Worm (Caenorhabditis elegans) whole organism, L2 larva: Measurements from ENCODE around the gene clec-175.
A peak's percentile ranks its signal among the peaks of the same experiment; 100 is the strongest.

Source experiments
- F13H6.1 ChIP-seq: sonication (generic microtip); optimal IDR thresholded peaks from 2 replicates; lab custom pipeline; 2016; ENCODE audit warnings: missing genetic modification characterization, missing compliant biosample characterization
- R02D3.7 ChIP-seq: fragments of 150-350 bp; optimal IDR thresholded peaks from 2 replicates; lab custom pipeline; 2014; ENCODE audit warnings: missing biosample characterization, missing genetic modification characterization
- ZK546.5 ChIP-seq: sonication (generic microtip); optimal IDR thresholded peaks from 2 replicates; lab custom pipeline; 2017; ENCODE audit warnings: missing biosample characterization, missing genetic modification characterization
- alr-1 ChIP-seq: fragments of 150-350 bp; optimal IDR thresholded peaks from 2 replicates; lab custom pipeline; 2014; ENCODE audit warnings: missing biosample characterization, missing genetic modification characterization
- aly-2 ChIP-seq: fragments of 150-350 bp; optimal IDR thresholded peaks from 2 replicates; lab custom pipeline; 2014; ENCODE audit warnings: missing biosample characterization, missing genetic modification characterization
- ama-1 ChIP-seq: fragments of 150-350 bp; optimal IDR thresholded peaks from 2 replicates; lab custom pipeline; 2018; ENCODE audit warnings: inconsistent platforms
- blmp-1 ChIP-seq: sonication (generic microtip); optimal IDR thresholded peaks from 2 replicates; lab custom pipeline; 2017; ENCODE audit warnings: missing genetic modification characterization, mild to moderate bottlenecking, missing compliant biosample characterization, antibody characterized with exemption, moderate library complexity; ENCODE audit not compliant: insufficient read depth
- ceh-16 ChIP-seq: fragments of 150-350 bp; optimal IDR thresholded peaks from 2 replicates; lab custom pipeline; 2014; ENCODE audit warnings: missing biosample characterization, missing genetic modification characterization
- ceh-82 ChIP-seq: fragments of 150-350 bp; optimal IDR thresholded peaks from 2 replicates; lab custom pipeline; 2014; ENCODE audit warnings: missing biosample characterization, missing genetic modification characterization
- crh-2 ChIP-seq: sonication (generic microtip); optimal IDR thresholded peaks from 2 replicates; lab custom pipeline; 2017; ENCODE audit warnings: missing biosample characterization, missing genetic modification characterization
- dmd-4 ChIP-seq: sonication (generic microtip); optimal IDR thresholded peaks from 2 replicates; lab custom pipeline; 2017; ENCODE audit warnings: missing biosample characterization, missing genetic modification characterization
- egl-27 ChIP-seq: sonication (generic microtip); optimal IDR thresholded peaks from 3 replicates; lab custom pipeline; 2017; ENCODE audit warnings: missing biosample characterization, missing genetic modification reagents, missing genetic modification characterization
- elt-1 ChIP-seq: fragments of 150-350 bp; optimal IDR thresholded peaks from 2 replicates; lab custom pipeline; 2014; ENCODE audit warnings: missing biosample characterization, missing genetic modification characterization
- fos-1 ChIP-seq: fragments of 150-350 bp; optimal IDR thresholded peaks from 2 replicates; lab custom pipeline; 2014; ENCODE audit warnings: missing biosample characterization, missing genetic modification characterization
- gmeb-1 ChIP-seq: fragments of 150-350 bp; optimal IDR thresholded peaks from 2 replicates; lab custom pipeline; 2014; ENCODE audit warnings: missing biosample characterization, missing genetic modification characterization
- lin-11 ChIP-seq: fragments of 150-350 bp; sonication (generic microtip); optimal IDR thresholded peaks from 2 replicates; lab custom pipeline; 2014; ENCODE audit warnings: missing biosample characterization, missing genetic modification characterization, inconsistent platforms, mixed read lengths
- lin-13 ChIP-seq: fragments of 150-350 bp; optimal IDR thresholded peaks from 2 replicates; lab custom pipeline; 2014; ENCODE audit warnings: missing biosample characterization, missing genetic modification reagents, missing genetic modification characterization
- lin-39 ChIP-seq: fragments of 150-350 bp; optimal IDR thresholded peaks from 2 replicates; lab custom pipeline; 2014; ENCODE audit warnings: missing biosample characterization, missing genetic modification reagents, missing genetic modification characterization
- lsy-2 ChIP-seq, 2 experiments: fragments of 150-350 bp in 1 of 2; sonication (generic microtip) in 1 of 2; optimal IDR thresholded peaks; 2 replicates each; lab custom pipeline; 2014 to 2017; ENCODE audit warnings: missing biosample characterization in 2 of 2, missing genetic modification characterization in 2 of 2
- mbf-1 ChIP-seq: sonication (generic microtip); optimal IDR thresholded peaks from 2 replicates; lab custom pipeline; 2017; ENCODE audit warnings: missing biosample characterization, missing genetic modification characterization
- mdl-1 ChIP-seq, 2 experiments: fragments of 150-350 bp in 1 of 2; sonication (generic microtip) in 1 of 2; optimal IDR thresholded peaks; 2 replicates each; lab custom pipeline; 2017; ENCODE audit warnings: missing biosample characterization in 2 of 2, missing genetic modification characterization in 2 of 2
- nhr-129 ChIP-seq: fragments of 150-350 bp; optimal IDR thresholded peaks from 2 replicates; lab custom pipeline; 2014; ENCODE audit warnings: missing biosample characterization, missing genetic modification characterization
- nhr-25 ChIP-seq: fragments of 150-350 bp; sonication (generic microtip); optimal IDR thresholded peaks from 3 replicates; lab custom pipeline; 2014; ENCODE audit warnings: missing biosample characterization, missing genetic modification characterization
- nhr-6 ChIP-seq: fragments of 150-350 bp; optimal IDR thresholded peaks from 2 replicates; lab custom pipeline; 2014; ENCODE audit warnings: missing biosample characterization, missing genetic modification characterization
- peb-1 ChIP-seq: fragments of 150-350 bp; optimal IDR thresholded peaks from 2 replicates; lab custom pipeline; 2014; ENCODE audit warnings: missing biosample characterization, missing genetic modification characterization
- sem-4 ChIP-seq: fragments of 150-350 bp; optimal IDR thresholded peaks from 2 replicates; lab custom pipeline; 2014; ENCODE audit warnings: missing biosample characterization, missing genetic modification reagents, missing genetic modification characterization
- sma-3 ChIP-seq: sonication (generic microtip); optimal IDR thresholded peaks from 2 replicates; lab custom pipeline; 2016; ENCODE audit warnings: missing genetic modification reagents, missing genetic modification characterization, missing compliant biosample characterization
- sma-9 ChIP-seq, 2 experiments: fragments of 150-350 bp in 1 of 2; sonication (generic microtip) in 1 of 2; optimal IDR thresholded peaks; 2 replicates each; lab custom pipeline; 2014 to 2016; ENCODE audit warnings: missing genetic modification characterization in 2 of 2, mild to moderate bottlenecking in 1 of 2, missing biosample characterization in 1 of 2, missing compliant biosample characterization in 1 of 2, missing genetic modification reagents in 1 of 2, moderate library complexity in 1 of 2
- snpc-4 ChIP-seq: fragments of 150-350 bp; optimal IDR thresholded peaks from 2 replicates; lab custom pipeline; 2014; ENCODE audit warnings: missing biosample characterization, missing genetic modification characterization
- unc-39 ChIP-seq: fragments of 150-350 bp; optimal IDR thresholded peaks from 2 replicates; lab custom pipeline; 2014; ENCODE audit warnings: missing biosample characterization, missing genetic modification characterization
- unc-62 ChIP-seq: fragments of 150-350 bp; optimal IDR thresholded peaks from 2 replicates; lab custom pipeline; 2014; ENCODE audit warnings: missing biosample characterization, missing genetic modification reagents, missing genetic modification characterization
- zag-1 ChIP-seq: fragments of 150-350 bp; optimal IDR thresholded peaks from 2 replicates; lab custom pipeline; 2014; ENCODE audit warnings: missing biosample characterization, missing genetic modification characterization
- ztf-1 ChIP-seq: fragments of 200-800 bp; sonication (Bioruptor generic); conservative IDR thresholded peaks from 2 replicates; pipeline ENCODE4 v1.3.6; 2022; ENCODE audit warnings: missing genetic modification characterization, missing compliant biosample characterization

Gene clec-175

ce11 chrIV:4448343-4448742 is 26.2 kb downstream of the clec-175 start:
- TF ChIP-seq unc-39 (tag; lab: Kevin White, UChicago) (no peak), mbf-1 (tag; lab: Kevin White, UChicago) (no peak), unc-62 (no peak), snpc-4 (tag; lab: Kevin White, UChicago) (no peak), egl-27 (tag; lab: Kevin White, UChicago) (no peak), sem-4 (tag; lab: Kevin White, UChicago) (no peak), nhr-6 (tag; lab: Kevin White, UChicago) (no peak), nhr-25 (no peak), F13H6.1 (tag; lab: Kevin White, UChicago) (no peak), elt-1 (no peak), peb-1 (tag; lab: Kevin White, UChicago) (no peak), nhr-129 (tag; lab: Kevin White, UChicago) (no peak)
- TF ChIP-seq, all 48 proteins: peak for 0

ce11 chrIV:4449439-4449838 is 27.3 kb downstream of the clec-175 start, which contains the start of gene R08C7.12:
R08C7.12 (plus strand) TSS chrIV:4449739.
- TF ChIP-seq aly-2 (no peak), gmeb-1 (tag; lab: Kevin White, UChicago) (no peak), lin-11 (tag; lab: Kevin White, UChicago) (no peak), ama-1 (lab: Kevin White, UChicago) (no peak), nhr-129 (tag; lab: Kevin White, UChicago) (no peak), lin-13 (GFP tag; lab: Kevin White, UChicago) (no peak), elt-1 (no peak), snpc-4 (tag; lab: Kevin White, UChicago) (no peak), ceh-82 (tag; lab: Kevin White, UChicago) (no peak)
- TF ChIP-seq, all 48 proteins: peak for 0

DNA sequence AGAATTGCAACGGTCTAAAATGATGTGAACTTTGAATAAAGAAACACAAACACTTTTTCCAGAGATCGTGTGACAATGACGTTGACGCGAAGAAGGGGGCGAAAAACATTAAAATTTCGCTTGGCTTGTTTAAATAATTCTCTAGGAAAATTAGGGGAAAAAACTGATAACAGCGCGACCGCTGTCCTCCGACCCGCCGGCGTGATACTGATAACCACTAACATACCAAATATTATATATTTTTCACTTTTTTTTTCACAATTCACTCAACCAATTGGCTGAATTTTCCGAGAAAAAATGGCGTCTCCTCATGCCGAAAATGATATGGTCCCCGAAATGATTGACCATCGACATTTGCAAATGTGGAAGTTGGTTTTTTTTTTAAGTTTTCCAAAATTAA is 27.7 kb downstream of the clec-175 start:
- TF ChIP-seq fos-1 (tag; lab: Kevin White, UChicago) (peak; percentile 34), sma-9 (GFP tag; optimal IDR thresholded peaks at IDR 0.05; lab: Kevin White, UChicago) (peak; percentile 62), sma-9 (tag; optimal IDR thresholded peaks at IDR 0.05; lab: Kevin White, UChicago) (no peak), crh-2 (peak; percentile 31), F13H6.1 (tag; lab: Kevin White, UChicago) (peak; percentile 31), lin-39 (tag; lab: Kevin White, UChicago) (no peak), zag-1 (tag; lab: Kevin White, UChicago) (no peak), gmeb-1 (tag; lab: Kevin White, UChicago) (peak; percentile 13), peb-1 (tag; lab: Kevin White, UChicago) (no peak), elt-1 (no peak), ZK546.5 (tag; lab: Kevin White, UChicago) (no peak), blmp-1 (tag; lab: Kevin White, UChicago) (no peak), sma-3 (peak; percentile 60)

ce11 chrIV:4451576-4451975 is 29.4 kb downstream of the clec-175 start, which contains the start of gene R08C7.1:
R08C7.1 (plus strand) TSS chrIV:4451876.
- no peak for TF ChIP-seq crh-2

DNA sequence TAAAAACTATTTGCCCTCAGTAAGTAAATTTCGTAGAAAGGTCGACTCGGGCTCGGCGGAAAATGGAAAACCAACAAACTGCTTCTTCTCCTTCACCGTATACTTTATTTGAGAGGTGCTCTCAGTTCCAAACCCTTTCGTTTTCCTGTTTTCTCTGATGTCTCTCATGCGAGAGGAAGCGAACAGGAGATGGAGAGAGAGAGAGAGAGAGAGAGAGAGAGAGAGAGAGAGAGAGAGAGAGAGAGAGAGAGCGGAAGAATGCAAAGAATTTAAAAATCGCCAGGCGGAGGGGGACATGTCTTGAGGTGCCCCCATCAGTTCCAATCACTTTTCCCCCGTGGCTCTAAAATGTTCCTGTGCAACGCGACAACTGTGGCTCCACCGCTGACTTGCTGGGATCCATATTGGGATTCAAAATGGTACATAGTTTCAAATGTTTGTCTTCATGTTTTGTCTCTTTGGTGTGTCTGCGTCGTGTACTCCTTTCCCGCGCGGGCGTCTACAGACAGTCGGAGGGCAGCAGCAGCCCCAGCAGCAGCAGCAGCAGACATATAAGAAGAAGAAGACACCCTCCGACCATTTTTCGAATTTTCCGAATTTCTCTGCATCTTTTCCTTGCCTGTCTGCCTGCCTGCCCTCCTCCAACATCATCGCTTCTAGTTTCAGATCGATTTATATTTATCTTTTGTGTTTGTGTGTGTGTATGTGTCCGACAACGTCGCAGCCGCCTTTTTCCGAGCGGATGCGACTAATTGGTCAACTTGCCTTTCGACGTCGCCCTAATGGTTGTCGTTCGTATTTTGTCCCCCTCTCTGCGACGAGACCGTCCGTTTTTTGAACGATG is 32.4 kb downstream of the clec-175 start, which contains the start of gene R08C7.11:
Gene R08C7.11, minus strand, starts transcription at position 608 of the 844 bp plus-strand sequence.
- TF ChIP-seq ceh-16: peak; percentile 34
- no peak for TF ChIP-seq mdl-1 (tag; optimal IDR thresholded peaks at IDR 0.05; lab: Kevin White, UChicago)
- peak; percentile 29 for TF ChIP-seq peb-1 (tag; lab: Kevin White, UChicago)
- no peak for TF ChIP-seq unc-39 (tag; lab: Kevin White, UChicago)
- TF ChIP-seq R02D3.7 (tag; lab: Kevin White, UChicago): no peak
- TF ChIP-seq lsy-2 (tag; optimal IDR thresholded peaks at IDR 0.05; lab: Kevin White, UChicago): peak in 1 of 2 experiments; percentile 26
- TF ChIP-seq F13H6.1 (tag; lab: Kevin White, UChicago): peak; percentile 62
- TF ChIP-seq sma-3: peak; percentile 29
- TF ChIP-seq alr-1: no peak
- no peak for TF ChIP-seq ztf-1
- no peak for TF ChIP-seq zag-1 (tag; lab: Kevin White, UChicago)
- no peak for TF ChIP-seq sma-9 (GFP tag; optimal IDR thresholded peaks at IDR 0.05; lab: Kevin White, UChicago)
- TF ChIP-seq sma-9 (tag; optimal IDR thresholded peaks at IDR 0.05; lab: Kevin White, UChicago): no peak
- TF ChIP-seq nhr-129 (tag; lab: Kevin White, UChicago): peak; percentile 53
- TF ChIP-seq lin-13 (GFP tag; lab: Kevin White, UChicago): peak; percentile 15
- peak; percentile 38 for TF ChIP-seq blmp-1 (tag; lab: Kevin White, UChicago)
- no peak for TF ChIP-seq sem-4 (tag; lab: Kevin White, UChicago)
- TF ChIP-seq elt-1: no peak
- TF ChIP-seq dmd-4: no peak
- no peak for TF ChIP-seq lin-11 (tag; lab: Kevin White, UChicago)
- no peak for TF ChIP-seq ama-1 (lab: Kevin White, UChicago)
- peak; percentile 29 for TF ChIP-seq nhr-25
